Worm (Caenorhabditis elegans) whole organism, midembryonic: ENCODE data around the gene Y39A1A.18.

Experiments
- T22C8.4 ChIP-seq: fragments of 200-800 bp; sonication (Bioruptor generic); IDR thresholded peaks from 2 replicates; pipeline ENCODE4 v1.3.6; 2022; ENCODE audit warnings: missing genetic modification characterization, missing compliant biosample characterization
- cog-1 ChIP-seq: sonication (generic microtip); optimal IDR thresholded peaks from 2 replicates; lab custom pipeline; 2016; ENCODE audit warnings: missing genetic modification characterization, missing compliant biosample characterization
- flt-1 ChIP-seq: fragments of 200-800 bp; sonication (Bioruptor generic); IDR thresholded peaks from 2 replicates; pipeline ENCODE4 v1.3.6; 2022; ENCODE audit warnings: missing genetic modification characterization, missing compliant biosample characterization
- klf-2 ChIP-seq: fragments of 200-800 bp; sonication (Bioruptor generic); conservative IDR thresholded peaks from 2 replicates; pipeline ENCODE4 v1.3.6; 2022; ENCODE audit warnings: missing genetic modification reagents, missing genetic modification characterization, missing compliant biosample characterization
- med-1 ChIP-seq: sonication (generic microtip); optimal IDR thresholded peaks from 2 replicates; lab custom pipeline; 2017; ENCODE audit warnings: missing genetic modification characterization, mild to moderate bottlenecking, missing compliant biosample characterization, antibody characterized with exemption, missing genetic modification reagents; ENCODE audit not compliant: insufficient read depth
- ref-1 ChIP-seq: fragments of 200-800 bp; sonication (Bioruptor generic); conservative IDR thresholded peaks from 2 replicates; pipeline ENCODE4 v1.3.6; 2022; ENCODE audit warnings: missing genetic modification reagents, missing genetic modification characterization, missing compliant biosample characterization
- tab-1 ChIP-seq: fragments of 200-800 bp; sonication (Bioruptor generic); IDR thresholded peaks from 2 replicates; pipeline ENCODE4 v1.3.6; 2022; ENCODE audit warnings: missing genetic modification characterization, missing compliant biosample characterization
- ztf-23 ChIP-seq: fragments of 200-800 bp; sonication (Bioruptor generic); IDR thresholded peaks from 2 replicates; pipeline ENCODE4 v1.3.6; 2022; ENCODE audit warnings: missing genetic modification reagents, missing genetic modification characterization, missing compliant biosample characterization
- ztf-29 ChIP-seq: fragments of 200-800 bp; sonication (Bioruptor generic); IDR thresholded peaks from 2 replicates; pipeline ENCODE4 v1.3.6; 2022; ENCODE audit warnings: missing genetic modification reagents, missing genetic modification characterization, missing compliant biosample characterization

The Y39A1A.18 gene

ce11 chrIII:10652833-10653232 is 41.5 kb downstream of the Y39A1A.18 start:
- TF ChIP-seq cog-1 (tag; lab: Kevin White, UChicago) (no peak), ztf-23 (no peak), med-1 (GFP tag; lab: Kevin White, UChicago) (no peak), T22C8.4 (GFP tag; lab: Robert Waterston, UW) (no peak), ztf-29 (GFP tag; lab: Robert Waterston, UW) (no peak), tab-1 (GFP tag; lab: Robert Waterston, UW) (no peak), ref-1 (GFP tag; lab: Robert Waterston, UW) (no peak), flt-1 (GFP tag; lab: Robert Waterston, UW) (no peak), klf-2 (GFP tag; lab: Robert Waterston, UW) (no peak)

ce11 chrIII:10651634-10652033 is 42.7 kb downstream of the Y39A1A.18 start:
- no peak for TF ChIP-seq ztf-29 (GFP tag; lab: Robert Waterston, UW)
- peak; percentile 69; the same call in 1 of the 2 replicates for TF ChIP-seq T22C8.4 (GFP tag; lab: Robert Waterston, UW)
- TF ChIP-seq cog-1 (tag; lab: Kevin White, UChicago) = peak; percentile 53
- no peak; the same call in 1 of the 2 replicates for TF ChIP-seq ztf-23
- no peak for TF ChIP-seq med-1 (GFP tag; lab: Kevin White, UChicago)
- peak; percentile 57; the same call in 1 of the 2 replicates for TF ChIP-seq flt-1 (GFP tag; lab: Robert Waterston, UW)

ce11 chrIII:10649219-10649618 is 45.1 kb downstream of the Y39A1A.18 start, which contains the start of gene emg-1:
TSS of gene emg-1 (plus strand) at chrIII:10649519.
- TF ChIP-seq T22C8.4 (GFP tag; lab: Robert Waterston, UW) = no peak
- TF ChIP-seq flt-1 (GFP tag; lab: Robert Waterston, UW) = no peak
- TF ChIP-seq tab-1 (GFP tag; lab: Robert Waterston, UW) = no peak
- TF ChIP-seq ztf-29 (GFP tag; lab: Robert Waterston, UW) = no peak
- TF ChIP-seq med-1 (GFP tag; lab: Kevin White, UChicago) = no peak
- no peak for TF ChIP-seq klf-2 (GFP tag; lab: Robert Waterston, UW)
- TF ChIP-seq ref-1 (GFP tag; lab: Robert Waterston, UW) = no peak
- TF ChIP-seq cog-1 (tag; lab: Kevin White, UChicago) = no peak
- no peak for TF ChIP-seq ztf-23

ce11 chrIII:10646094-10646493 is 48.2 kb downstream of the Y39A1A.18 start, which contains the start of gene orc-4:
TSS of gene orc-4 (plus strand) at chrIII:10646170.
- TF ChIP-seq ztf-23 (no peak), cog-1 (tag; lab: Kevin White, UChicago) (no peak), tab-1 (GFP tag; lab: Robert Waterston, UW) (no peak), med-1 (GFP tag; lab: Kevin White, UChicago) (no peak), ref-1 (GFP tag; lab: Robert Waterston, UW) (no peak), flt-1 (GFP tag; lab: Robert Waterston, UW) (no peak), ztf-29 (GFP tag; lab: Robert Waterston, UW) (no peak), klf-2 (GFP tag; lab: Robert Waterston, UW) (no peak), T22C8.4 (GFP tag; lab: Robert Waterston, UW) (no peak)

ce11 chrIII:10642781-10643180 is 51.5 kb downstream of the Y39A1A.18 start, which contains the start of the genes dhs-11 and orc-1:
TSS of gene dhs-11 (minus strand) at chrIII:10642865.
TSS of gene orc-1 (plus strand) at chrIII:10643129.
- TF ChIP-seq ref-1 (GFP tag; lab: Robert Waterston, UW) (no peak), cog-1 (tag; lab: Kevin White, UChicago) (no peak), med-1 (GFP tag; lab: Kevin White, UChicago) (no peak), ztf-29 (GFP tag; lab: Robert Waterston, UW) (no peak)
